Fruit fly (Drosophila melanogaster) whole organism, embryonic: Measurements from ENCODE around the gene prd1.
A peak's percentile ranks its signal among the peaks of the same experiment; 100 is the strongest.

Experiments used
- CG12155 ChIP-seq: fragments of 200-800 bp; sonication (Bioruptor generic); optimal IDR thresholded peaks from 3 replicates; lab custom pipeline; 2016; ENCODE audit warnings: missing biosample characterization, missing genetic modification characterization
- CG12659 ChIP-seq: fragments of 200-800 bp; sonication (Bioruptor generic); optimal IDR thresholded peaks from 3 replicates; lab custom pipeline; 2017; ENCODE audit warnings: mild to moderate bottlenecking, missing biosample characterization, missing genetic modification reagents, missing genetic modification characterization
- CG13296 ChIP-seq: fragments of 200-800 bp; sonication (Bioruptor generic); optimal IDR thresholded peaks from 3 replicates; lab custom pipeline; 2018; ENCODE audit warnings: missing biosample characterization, mild to moderate bottlenecking, missing genetic modification characterization
- CG13424 ChIP-seq: fragments of 200-800 bp; sonication (Bioruptor generic); optimal IDR thresholded peaks from 2 replicates; lab custom pipeline; 2019; ENCODE audit warnings: missing biosample characterization, mild to moderate bottlenecking, missing genetic modification characterization, moderate library complexity
- CG13624 ChIP-seq: fragments of 200-800 bp; sonication (Bioruptor generic); optimal IDR thresholded peaks from 2 replicates; lab custom pipeline; 2016; ENCODE audit warnings: missing biosample characterization, missing genetic modification characterization
- CG13775 ChIP-seq: fragments of 200-800 bp; sonication (Bioruptor generic); optimal IDR thresholded peaks from 3 replicates; lab custom pipeline; 2017; ENCODE audit warnings: missing biosample characterization, mild to moderate bottlenecking, missing genetic modification characterization
- CG14667 ChIP-seq: fragments of 200-800 bp; sonication (Bioruptor generic); IDR thresholded peaks from 2 replicates; pipeline ENCODE4 v1.3.6; 2022; ENCODE audit warnings: missing biosample characterization, missing genetic modification characterization
- CG14860 ChIP-seq: fragments of 200-800 bp; sonication (Bioruptor generic); IDR thresholded peaks from 3 replicates; pipeline ENCODE4 v1.3.6; 2022; ENCODE audit warnings: missing biosample characterization, missing genetic modification characterization; ENCODE audit not compliant: partially characterized antibody
- CG15011 ChIP-seq: fragments of 200-800 bp; sonication (Bioruptor generic); optimal IDR thresholded peaks from 3 replicates; lab custom pipeline; 2018; ENCODE audit warnings: missing biosample characterization, mild to moderate bottlenecking, missing genetic modification characterization
- CG16815 ChIP-seq: fragments of 200-800 bp; sonication (Bioruptor generic); optimal IDR thresholded peaks from 3 replicates; lab custom pipeline; 2017; ENCODE audit warnings: missing biosample characterization, mild to moderate bottlenecking, missing genetic modification characterization
- CG17829 ChIP-seq: fragments of 200-800 bp; optimal IDR thresholded peaks from 2 replicates; lab custom pipeline; 2019; ENCODE audit warnings: missing biosample characterization, mild to moderate bottlenecking, missing genetic modification characterization, moderate library complexity
- CG18011 ChIP-seq: fragments of 200-800 bp; sonication (Bioruptor generic); optimal IDR thresholded peaks from 2 replicates; lab custom pipeline; 2017; ENCODE audit warnings: missing biosample characterization, missing genetic modification characterization, mild to moderate bottlenecking, moderate library complexity, missing genotype
- CG2120 ChIP-seq: fragments of 200-800 bp; sonication (Bioruptor generic); optimal IDR thresholded peaks from 3 replicates; lab custom pipeline; 2016; ENCODE audit warnings: missing biosample characterization, missing genetic modification characterization
- CG2678 ChIP-seq: fragments of 200-800 bp; sonication (Bioruptor generic); optimal IDR thresholded peaks from 3 replicates; lab custom pipeline; 2019; ENCODE audit warnings: missing biosample characterization, mild to moderate bottlenecking, missing genetic modification characterization, moderate library complexity
- CG2712 ChIP-seq: fragments of 200-800 bp; optimal IDR thresholded peaks from 3 replicates; lab custom pipeline; 2019; ENCODE audit warnings: missing biosample characterization, mild to moderate bottlenecking, missing genetic modification characterization, moderate library complexity
- CG30403 ChIP-seq: fragments of 200-800 bp; sonication (Bioruptor generic); optimal IDR thresholded peaks from 3 replicates; lab custom pipeline; 2016; ENCODE audit warnings: missing biosample characterization, missing genetic modification characterization
- CG3163 ChIP-seq: fragments of 200-800 bp; sonication (Bioruptor generic); optimal IDR thresholded peaks from 3 replicates; lab custom pipeline; 2016; ENCODE audit warnings: missing biosample characterization, missing genetic modification characterization
- CG3407 ChIP-seq: fragments of 200-800 bp; sonication (Bioruptor generic); optimal IDR thresholded peaks from 2 replicates; lab custom pipeline; 2018; ENCODE audit warnings: missing biosample characterization, mild to moderate bottlenecking, missing genetic modification characterization
- CG4282 ChIP-seq: fragments of 200-800 bp; sonication (Bioruptor generic); optimal IDR thresholded peaks from 2 replicates; lab custom pipeline; 2016; ENCODE audit warnings: missing biosample characterization, missing genetic modification characterization
- CG4730 ChIP-seq: fragments of 200-800 bp; sonication (Bioruptor generic); IDR thresholded peaks from 2 replicates; pipeline ENCODE4 v1.3.6; 2022; ENCODE audit warnings: missing biosample characterization, missing genetic modification characterization
- CG6654 ChIP-seq: fragments of 200-800 bp; sonication (Bioruptor generic); optimal IDR thresholded peaks from 2 replicates; lab custom pipeline; 2017; ENCODE audit warnings: missing biosample characterization, mild to moderate bottlenecking, missing genetic modification characterization
- CG6765 ChIP-seq: fragments of 200-800 bp; sonication (Bioruptor generic); optimal IDR thresholded peaks from 3 replicates; lab custom pipeline; 2017; ENCODE audit warnings: missing biosample characterization, mild to moderate bottlenecking, missing genetic modification characterization
- CG6854 ChIP-seq: fragments of 200-800 bp; sonication (Bioruptor generic); optimal IDR thresholded peaks from 3 replicates; lab custom pipeline; 2017; ENCODE audit warnings: missing biosample characterization, mild to moderate bottlenecking, missing genetic modification characterization
- CG7372 ChIP-seq: fragments of 200-800 bp; sonication (Bioruptor generic); IDR thresholded peaks from 2 replicates; pipeline ENCODE4 v1.3.6; 2022; ENCODE audit warnings: missing biosample characterization, missing genetic modification characterization
- CG7745 ChIP-seq: fragments of 200-800 bp; sonication (Bioruptor generic); optimal IDR thresholded peaks from 2 replicates; lab custom pipeline; 2018; ENCODE audit warnings: missing biosample characterization, mild to moderate bottlenecking, missing genetic modification characterization, moderate library complexity
- CG7839 ChIP-seq: fragments of 200-800 bp; sonication (Bioruptor generic); optimal IDR thresholded peaks from 3 replicates; lab custom pipeline; 2018; ENCODE audit warnings: missing biosample characterization, mild to moderate bottlenecking, missing genetic modification characterization, moderate library complexity
- CG8478 ChIP-seq: fragments of >200 bp; optimal IDR thresholded peaks from 2 replicates; lab custom pipeline; 2018
- CG9727 ChIP-seq: fragments of 200-800 bp; sonication (Bioruptor generic); optimal IDR thresholded peaks from 3 replicates; lab custom pipeline; 2017; ENCODE audit warnings: missing biosample characterization, mild to moderate bottlenecking, missing genetic modification characterization
- Deaf1 ChIP-seq: fragments of 200-800 bp; optimal IDR thresholded peaks from 3 replicates; lab custom pipeline; 2019; ENCODE audit warnings: missing biosample characterization, mild to moderate bottlenecking, missing genetic modification characterization, moderate library complexity
- Dek ChIP-seq: fragments of 200-800 bp; sonication (Bioruptor generic); optimal IDR thresholded peaks from 3 replicates; lab custom pipeline; 2019; ENCODE audit warnings: missing biosample characterization, mild to moderate bottlenecking, missing genetic modification characterization, moderate library complexity
- Fer3 ChIP-seq: fragments of 200-800 bp; sonication (Bioruptor generic); optimal IDR thresholded peaks from 2 replicates; lab custom pipeline; 2018; ENCODE audit warnings: missing biosample characterization, mild to moderate bottlenecking, missing genetic modification characterization, moderate library complexity
- HHEX ChIP-seq: fragments of 200-800 bp; sonication (Bioruptor generic); optimal IDR thresholded peaks from 3 replicates; lab custom pipeline; 2017; ENCODE audit warnings: missing biosample characterization, mild to moderate bottlenecking, missing genetic modification characterization, missing genetic modification reagents
- Hr51 ChIP-seq, 2 experiments: fragments of 200-800 bp; sonication (Bioruptor generic); optimal IDR thresholded peaks; 2 replicates in 1 of 2; 3 replicates in 1 of 2; lab custom pipeline; 2016 to 2018; ENCODE audit warnings: missing biosample characterization in 2 of 2, missing genetic modification characterization in 2 of 2, mild to moderate bottlenecking in 1 of 2, moderate library complexity in 1 of 2
- Max ChIP-seq: fragments of 200-800 bp; sonication (Bioruptor generic); optimal IDR thresholded peaks from 2 replicates; lab custom pipeline; 2016; ENCODE audit warnings: missing biosample characterization, mild to moderate bottlenecking, missing genetic modification characterization
- Med ChIP-seq: fragments of 200-800 bp; sonication (Bioruptor generic); peaks from one replicate; lab custom pipeline; 2016; ENCODE audit warnings: missing biosample characterization, missing genetic modification characterization, mild to moderate bottlenecking, inconsistent platforms, moderate library complexity
- NK7.1 ChIP-seq: fragments of 200-800 bp; sonication (Bioruptor generic); optimal IDR thresholded peaks from 3 replicates; lab custom pipeline; 2016; ENCODE audit warnings: missing biosample characterization, missing genetic modification characterization
- Nf-YC ChIP-seq: fragments of 200-800 bp; optimal IDR thresholded peaks from 3 replicates; lab custom pipeline; 2019; ENCODE audit warnings: missing biosample characterization, mild to moderate bottlenecking, missing genetic modification characterization, moderate library complexity
- Optix ChIP-seq: fragments of 200-800 bp; sonication (Bioruptor generic); IDR thresholded peaks from 3 replicates; pipeline ENCODE4 v1.3.6; 2022; ENCODE audit warnings: missing biosample characterization, missing genetic modification characterization
- YL-1 ChIP-seq: fragments of 200-800 bp; sonication (Bioruptor generic); optimal IDR thresholded peaks from 3 replicates; lab custom pipeline; 2017; ENCODE audit warnings: missing biosample characterization, mild to moderate bottlenecking, missing genetic modification characterization
- bowl ChIP-seq: fragments of 200-800 bp; sonication (Bioruptor generic); IDR thresholded peaks from 2 replicates; pipeline ENCODE4 v1.3.6; 2022; ENCODE audit warnings: missing biosample characterization, missing genetic modification characterization
- br ChIP-seq: fragments of >200 bp; optimal IDR thresholded peaks from 2 replicates; lab custom pipeline; 2017
- cg ChIP-seq: fragments of 200-800 bp; sonication (Bioruptor generic); optimal IDR thresholded peaks from 3 replicates; lab custom pipeline; 2019; ENCODE audit warnings: missing biosample characterization, mild to moderate bottlenecking, missing genetic modification characterization, moderate library complexity
- exex ChIP-seq: fragments of 200-800 bp; sonication (Bioruptor generic); optimal IDR thresholded peaks from 4 replicates; lab custom pipeline; 2018; ENCODE audit warnings: missing biosample characterization, mild to moderate bottlenecking, missing genetic modification characterization, moderate library complexity
- gem ChIP-seq: fragments of 200-800 bp; sonication (Bioruptor generic); optimal IDR thresholded peaks from 2 replicates; lab custom pipeline; 2019; ENCODE audit warnings: missing biosample characterization, mild to moderate bottlenecking, missing genetic modification characterization, moderate library complexity
- kay ChIP-seq: fragments of 200-800 bp; sonication (Bioruptor generic); optimal IDR thresholded peaks from 2 replicates; lab custom pipeline; 2016; ENCODE audit warnings: missing biosample characterization, missing genetic modification characterization
- maf-S ChIP-seq: fragments of 200-800 bp; sonication (Bioruptor generic); optimal IDR thresholded peaks from 2 replicates; lab custom pipeline; 2016; ENCODE audit warnings: missing biosample characterization, missing genetic modification characterization
- mld ChIP-seq: fragments of 200-800 bp; sonication (Bioruptor generic); IDR thresholded peaks from 3 replicates; pipeline ENCODE4 v1.3.6; 2022; ENCODE audit warnings: missing biosample characterization, missing genetic modification characterization; ENCODE audit not compliant: partially characterized antibody
- nom ChIP-seq: fragments of 200-800 bp; sonication (Bioruptor generic); optimal IDR thresholded peaks from 2 replicates; lab custom pipeline; 2017; ENCODE audit warnings: missing biosample characterization, missing genetic modification characterization, mild to moderate bottlenecking, moderate library complexity, missing genetic modification reagents
- onecut ChIP-seq: fragments of 200-800 bp; sonication (Bioruptor generic); IDR thresholded peaks from 2 replicates; pipeline ENCODE4 v1.3.6; 2022; ENCODE audit warnings: missing biosample characterization, missing genetic modification characterization
- sqz ChIP-seq: fragments of 200-800 bp; sonication (Bioruptor generic); optimal IDR thresholded peaks from 3 replicates; lab custom pipeline; 2018; ENCODE audit warnings: missing biosample characterization, mild to moderate bottlenecking, missing genetic modification characterization

prd1 gene

dm6 chr3R:11758507-11759184, 28.2 kb downstream of the prd1 start (continued):
- TF ChIP-seq gem (tag; lab: Kevin White, UChicago) = peak; percentile 17
- peak; percentile 55 for TF ChIP-seq CG2120
- TF ChIP-seq Hr51 (GFP tag; optimal IDR thresholded peaks at IDR 0.05; lab: Kevin White, UChicago) = no peak
- peak; percentile 82 for TF ChIP-seq nom
- TF ChIP-seq Dek (tag; lab: Kevin White, UChicago) = peak; percentile 19
- TF ChIP-seq CG7745 (tag; lab: Kevin White, UChicago) = peak; percentile 31
- peak; percentile 37 for TF ChIP-seq YL-1 (GFP tag; lab: Kevin White, UChicago)
- TF ChIP-seq Deaf1 = no peak
- no peak for TF ChIP-seq Max (GFP tag; lab: Kevin White, UChicago)
- peak; percentile 61 for TF ChIP-seq CG2678 (tag; lab: Kevin White, UChicago)
- TF ChIP-seq CG6854 (GFP tag; lab: Kevin White, UChicago) = no peak
- TF ChIP-seq CG13624 (GFP tag; lab: Kevin White, UChicago) = peak; percentile 94
- no peak for TF ChIP-seq Optix (GFP tag; lab: Robert Waterston, UW)
- peak; percentile 44 for TF ChIP-seq CG16815 (GFP tag; lab: Kevin White, UChicago)
- no peak for TF ChIP-seq NK7.1
- TF ChIP-seq CG14667 (GFP tag; lab: Robert Waterston, UW) = no peak
- no peak for TF ChIP-seq CG18011
- TF ChIP-seq CG13296 (GFP tag; lab: Kevin White, UChicago) = peak; percentile 29
- TF ChIP-seq CG6765 (GFP tag; lab: Kevin White, UChicago) = peak; percentile 21
- peak; percentile 28 for TF ChIP-seq CG13775
- TF ChIP-seq sqz (GFP tag; lab: Kevin White, UChicago) = peak; percentile 20
- TF ChIP-seq CG12659 (GFP tag; lab: Kevin White, UChicago) = peak; percentile 45
- peak; percentile 44 for TF ChIP-seq exex
- no peak for TF ChIP-seq CG13424 (tag; lab: Kevin White, UChicago)
- TF ChIP-seq Nf-YC (tag; lab: Kevin White, UChicago) = peak; percentile 36
- TF ChIP-seq Med (GFP tag; lab: Kevin White, UChicago) = peak; percentile 71
- TF ChIP-seq bowl = no peak
- TF ChIP-seq Fer3 (tag; lab: Kevin White, UChicago) = no peak
- peak; percentile 22 for TF ChIP-seq CG2712 (tag; lab: Kevin White, UChicago)
- peak; percentile 25 for TF ChIP-seq CG9727 (GFP tag; lab: Kevin White, UChicago)
- TF ChIP-seq mld (GFP tag; lab: Robert Waterston, UW) = no peak
- peak; percentile 10; the same call in 1 of the 2 replicates for TF ChIP-seq onecut (GFP tag; lab: Robert Waterston, UW)
- TF ChIP-seq CG6654 (GFP tag; lab: Kevin White, UChicago) = no peak
- TF ChIP-seq kay (GFP tag; lab: Kevin White, UChicago) = no peak
- TF ChIP-seq br (lab: Kevin White, UChicago) = no peak
- TF ChIP-seq CG7839 (tag; lab: Kevin White, UChicago) = peak; percentile 38
- no peak for TF ChIP-seq HHEX
- no peak for TF ChIP-seq CG3407 (GFP tag; lab: Kevin White, UChicago)
- no peak for TF ChIP-seq CG14860
- TF ChIP-seq CG3163 (GFP tag; lab: Kevin White, UChicago) = peak; percentile 48
- peak; percentile 38 for TF ChIP-seq CG17829 (tag; lab: Kevin White, UChicago)
- TF ChIP-seq CG4730 = no peak
- TF ChIP-seq CG15011 (GFP tag; lab: Kevin White, UChicago) = peak; percentile 17
- peak; percentile 26 for TF ChIP-seq CG30403 (GFP tag; lab: Kevin White, UChicago)
- TF ChIP-seq CG4282 = no peak
- peak; percentile 0 for TF ChIP-seq CG12155 (GFP tag; lab: Kevin White, UChicago)
- TF ChIP-seq maf-S = no peak
- peak; percentile 94 for TF ChIP-seq cg (GFP tag; lab: Kevin White, UChicago)
- TF ChIP-seq CG7372 = no peak
- TF ChIP-seq CG8478 (lab: Kevin White, UChicago) = no peak
